In the genomic region with DNA sequence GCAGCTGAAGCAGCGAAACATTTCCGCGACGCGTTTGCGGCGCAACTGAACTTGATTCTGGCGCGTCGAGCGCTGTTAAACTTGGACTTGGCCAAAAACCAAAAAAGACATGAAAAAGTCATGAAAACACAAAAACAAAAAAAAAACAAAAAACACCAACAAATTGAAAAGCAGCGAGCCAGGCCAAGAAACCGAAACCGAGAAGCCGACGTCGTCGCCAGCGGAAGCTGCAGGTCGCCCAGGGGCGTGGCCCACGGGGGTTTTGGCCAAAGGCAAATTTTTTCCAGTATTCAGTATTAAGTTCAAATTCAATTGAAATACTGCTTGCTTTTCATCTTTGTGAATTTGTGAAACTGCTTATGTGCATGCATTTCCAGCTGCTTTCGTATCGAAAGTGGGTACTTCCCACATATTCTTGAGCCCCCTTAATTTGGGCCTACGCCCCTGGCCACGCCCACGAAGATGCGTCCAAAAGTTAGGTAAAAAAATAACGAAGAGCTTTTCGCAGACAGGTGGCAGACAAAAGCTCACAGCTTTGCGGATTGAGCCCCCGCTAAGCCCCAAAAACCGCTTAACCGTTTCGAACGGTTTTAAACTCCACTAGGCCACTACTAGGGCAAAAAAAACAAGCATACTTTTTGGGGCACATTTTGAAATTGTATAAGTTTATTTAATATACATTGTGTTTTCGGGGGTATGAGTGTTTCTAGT, we compare ENCODE assay signal across 1 fruit fly cellular context.
TF ChIP-seq lines count a peak whose summit lies in the region.

Gene CG3009 (minus strand): TSS at position 51 of the 711 bp plus-strand sequence.

TF ChIP-seq in whole organism, embryonic, 481 proteins besides CTCF, POLR2A, EP300 and RAD21 (continued from another document and continues in another):
- TF ChIP-seq Ada2b (GFP tag; IDR thresholded peaks at IDR 0.05; lab: Robert Waterston, UW): peak; percentile 98
- TF ChIP-seq CG14667 (GFP tag; IDR thresholded peaks at IDR 0.05; lab: Robert Waterston, UW): peak; percentile 95
- peak; percentile 94 for TF ChIP-seq phol (tag; optimal IDR thresholded peaks at IDR 0.05; lab: Kevin White, UChicago)
- peak; percentile 98 for TF ChIP-seq sob (GFP tag; IDR thresholded peaks at IDR 0.05; lab: Robert Waterston, UW)
- TF ChIP-seq Xrp1 (GFP tag; IDR thresholded peaks at IDR 0.05; lab: Robert Waterston, UW): peak; percentile 98
- peak; percentile 98 for TF ChIP-seq Xbp1 (GFP tag; optimal IDR thresholded peaks at IDR 0.05; lab: Kevin White, UChicago)
- peak; percentile 95 for TF ChIP-seq Abd-B (GFP tag; optimal IDR thresholded peaks at IDR 0.05; lab: Kevin White, UChicago)
- TF ChIP-seq CG4707 (GFP tag; optimal IDR thresholded peaks at IDR 0.05; lab: Kevin White, UChicago): peak; percentile 90
- TF ChIP-seq br (optimal IDR thresholded peaks at IDR 0.05; lab: Kevin White, UChicago): no peak
- peak; percentile 95 for TF ChIP-seq CG5245 (GFP tag; optimal IDR thresholded peaks at IDR 0.05; lab: Kevin White, UChicago)
- peak; percentile 94 for TF ChIP-seq MTF-1 (GFP tag; optimal IDR thresholded peaks at IDR 0.05; lab: Kevin White, UChicago; ENCODE audit: borderline replicate concordance)
- peak; percentile 98 to 99 for TF ChIP-seq dpn (GFP tag; optimal IDR thresholded peaks at IDR 0.05; lab: Kevin White, UChicago)
- peak; percentile 87 for TF ChIP-seq ab (GFP tag; optimal IDR thresholded peaks at IDR 0.05; lab: Kevin White, UChicago)
- TF ChIP-seq org-1 (GFP tag; optimal IDR thresholded peaks at IDR 0.05; lab: Kevin White, UChicago): peak; percentile 98
- TF ChIP-seq tll (GFP tag; optimal IDR thresholded peaks at IDR 0.05; lab: Kevin White, UChicago): peak in 1 of 2 experiments; percentile 5
- TF ChIP-seq Poxn (GFP tag; IDR thresholded peaks at IDR 0.05; lab: Robert Waterston, UW): peak; percentile 95
- TF ChIP-seq Ets97D (GFP tag; optimal IDR thresholded peaks at IDR 0.05; lab: Kevin White, UChicago): peak; percentile 93
- peak; percentile 97 for TF ChIP-seq Awh (GFP tag; IDR thresholded peaks at IDR 0.05; lab: Robert Waterston, UW)
- TF ChIP-seq CG33557 (GFP tag; optimal IDR thresholded peaks at IDR 0.05; lab: Kevin White, UChicago): peak; percentile 79
- peak; percentile 93 for TF ChIP-seq Ssrp (tag; optimal IDR thresholded peaks at IDR 0.05; lab: Kevin White, UChicago)
- TF ChIP-seq peb (GFP tag; IDR thresholded peaks at IDR 0.05; lab: Robert Waterston, UW): peak; percentile 98
- peak; percentile 98 for TF ChIP-seq CG14441 (GFP tag; IDR thresholded peaks at IDR 0.05; lab: Robert Waterston, UW)
- TF ChIP-seq grau (tag; optimal IDR thresholded peaks at IDR 0.05; lab: Kevin White, UChicago): peak; percentile 96
- TF ChIP-seq gsb (GFP tag; IDR thresholded peaks at IDR 0.05; lab: Robert Waterston, UW): peak; percentile 96
- peak; percentile 74 for TF ChIP-seq CG17912 (GFP tag; optimal IDR thresholded peaks at IDR 0.05; lab: Kevin White, UChicago)
- no peak for TF ChIP-seq Trl (optimal IDR thresholded peaks at IDR 0.05; lab: Kevin White, UChicago)
- TF ChIP-seq Trl (GFP tag; optimal IDR thresholded peaks at IDR 0.05; lab: Kevin White, UChicago): peak; percentile 99
- TF ChIP-seq Blimp-1 (GFP tag; optimal IDR thresholded peaks at IDR 0.05; lab: Kevin White, UChicago): peak; percentile 94
- TF ChIP-seq CG9932 (GFP tag; IDR thresholded peaks at IDR 0.05; lab: Robert Waterston, UW): peak; percentile 99
- TF ChIP-seq CG11695 (GFP tag; IDR thresholded peaks at IDR 0.05; lab: Robert Waterston, UW): peak; percentile 98
- TF ChIP-seq ham (GFP tag; IDR thresholded peaks at IDR 0.05; lab: Robert Waterston, UW): peak; percentile 96
- peak; percentile 93 for TF ChIP-seq CG12104 (GFP tag; optimal IDR thresholded peaks at IDR 0.05; lab: Kevin White, UChicago)
- peak; percentile 98 for TF ChIP-seq Dad (GFP tag; optimal IDR thresholded peaks at IDR 0.05; lab: Kevin White, UChicago)
- peak; percentile 97 for TF ChIP-seq CG4424 (GFP tag; optimal IDR thresholded peaks at IDR 0.05; lab: Kevin White, UChicago)
- peak; percentile 92 for TF ChIP-seq sens-2 (GFP tag; IDR thresholded peaks at IDR 0.05; lab: Robert Waterston, UW)
- TF ChIP-seq Rfx (GFP tag; IDR thresholded peaks at IDR 0.05; lab: Robert Waterston, UW): peak; percentile 99
- peak; percentile 97 for TF ChIP-seq rib (GFP tag; IDR thresholded peaks at IDR 0.05; lab: Robert Waterston, UW)
- TF ChIP-seq oc (tag; optimal IDR thresholded peaks at IDR 0.05; lab: Kevin White, UChicago): peak; percentile 95
- peak; percentile 97 for TF ChIP-seq CG1647 (GFP tag; optimal IDR thresholded peaks at IDR 0.05; lab: Kevin White, UChicago)
- peak in 1 of 3 experiments; percentile 51 for TF ChIP-seq Stat92E (GFP tag; optimal IDR thresholded peaks at IDR 0.05; lab: Kevin White, UChicago)
- no peak for TF ChIP-seq Doc3 (GFP tag; IDR thresholded peaks at IDR 0.05; lab: Robert Waterston, UW; ENCODE audit: partially characterized antibody)
- TF ChIP-seq CG10321 (GFP tag; IDR thresholded peaks at IDR 0.05; lab: Robert Waterston, UW): peak; percentile 82
- peak; percentile 97 for TF ChIP-seq Oli (tag; optimal IDR thresholded peaks at IDR 0.05; lab: Kevin White, UChicago)
- TF ChIP-seq kah (GFP tag; optimal IDR thresholded peaks at IDR 0.05; lab: Kevin White, UChicago): peak; percentile 94
- peak; percentile 96 for TF ChIP-seq cas (GFP tag; IDR thresholded peaks at IDR 0.05; lab: Robert Waterston, UW)
- peak; percentile 92 for TF ChIP-seq CG6254 (GFP tag; optimal IDR thresholded peaks at IDR 0.05; lab: Kevin White, UChicago)
- TF ChIP-seq her (GFP tag; optimal IDR thresholded peaks at IDR 0.05; lab: Kevin White, UChicago): peak; percentile 97
- peak; percentile 98 for TF ChIP-seq ci (GFP tag; IDR thresholded peaks at IDR 0.05; lab: Robert Waterston, UW)
- peak; percentile 97 for TF ChIP-seq pnt (GFP tag; optimal IDR thresholded peaks at IDR 0.05; lab: Kevin White, UChicago)
- TF ChIP-seq Nf-YA (GFP tag; IDR thresholded peaks at IDR 0.05; lab: Robert Waterston, UW): peak; percentile 95
- TF ChIP-seq CG34422 (GFP tag; IDR thresholded peaks at IDR 0.05; lab: Robert Waterston, UW): peak; percentile 98
- peak; percentile 97 for TF ChIP-seq E2f1 (GFP tag; IDR thresholded peaks at IDR 0.05; lab: Robert Waterston, UW)
- TF ChIP-seq Atf6 (GFP tag; IDR thresholded peaks at IDR 0.05; lab: Robert Waterston, UW): peak; percentile 98
- peak; percentile 85 for TF ChIP-seq CG10431 (GFP tag; optimal IDR thresholded peaks at IDR 0.05; lab: Kevin White, UChicago)
- no peak for TF ChIP-seq zen2 (GFP tag; IDR thresholded peaks at IDR 0.05; lab: Robert Waterston, UW; ENCODE audit: partially characterized antibody)
- TF ChIP-seq hb (GFP tag; IDR thresholded peaks at IDR 0.05; lab: Robert Waterston, UW; ENCODE audit: partially characterized antibody): no peak
- no peak for TF ChIP-seq inv (GFP tag; IDR thresholded peaks at IDR 0.05; lab: Robert Waterston, UW; ENCODE audit: partially characterized antibody)
- peak; percentile 98 for TF ChIP-seq seq (GFP tag; IDR thresholded peaks at IDR 0.05; lab: Robert Waterston, UW)
- TF ChIP-seq gem (tag; optimal IDR thresholded peaks at IDR 0.05; lab: Kevin White, UChicago): peak; percentile 98
- TF ChIP-seq CG8924 (tag; optimal IDR thresholded peaks at IDR 0.05; lab: Kevin White, UChicago): peak; percentile 97
- TF ChIP-seq CG8281 (tag; optimal IDR thresholded peaks at IDR 0.05; lab: Kevin White, UChicago): peak; percentile 88
- TF ChIP-seq CG9437 (GFP tag; optimal IDR thresholded peaks at IDR 0.05; lab: Kevin White, UChicago): peak; percentile 88
- TF ChIP-seq yki (optimal IDR thresholded peaks at IDR 0.05; lab: Kevin White, UChicago): no peak
- peak; percentile 96 for TF ChIP-seq crc (GFP tag; optimal IDR thresholded peaks at IDR 0.05; lab: Kevin White, UChicago)
- peak; percentile 77 for TF ChIP-seq ash1 (GFP tag; optimal IDR thresholded peaks at IDR 0.05; lab: Kevin White, UChicago)
- TF ChIP-seq H2.0 (GFP tag; IDR thresholded peaks at IDR 0.05; lab: Robert Waterston, UW): peak; percentile 96
- TF ChIP-seq dmrt99B (tag; optimal IDR thresholded peaks at IDR 0.05; lab: Kevin White, UChicago): peak; percentile 98
- peak; percentile 96 for TF ChIP-seq CG4282 (GFP tag; optimal IDR thresholded peaks at IDR 0.05; lab: Kevin White, UChicago)
- peak; percentile 96 for TF ChIP-seq CG6175 (GFP tag; IDR thresholded peaks at IDR 0.05; lab: Robert Waterston, UW)
- peak; percentile 92 for TF ChIP-seq dm (GFP tag; optimal IDR thresholded peaks at IDR 0.05; lab: Kevin White, UChicago)
- peak; percentile 94 for TF ChIP-seq slou (GFP tag; optimal IDR thresholded peaks at IDR 0.05; lab: Kevin White, UChicago)
- TF ChIP-seq CG2889 (GFP tag; IDR thresholded peaks at IDR 0.05; lab: Robert Waterston, UW): peak; percentile 95
- TF ChIP-seq CkIIα-i1 (GFP tag; IDR thresholded peaks at IDR 0.05; lab: Robert Waterston, UW): peak; percentile 90
- peak; percentile 98 for TF ChIP-seq CG30403 (GFP tag; optimal IDR thresholded peaks at IDR 0.05; lab: Kevin White, UChicago)
- TF ChIP-seq CoRest (tag; optimal IDR thresholded peaks at IDR 0.05; lab: Kevin White, UChicago): peak; percentile 97
- TF ChIP-seq CG2202 (tag; optimal IDR thresholded peaks at IDR 0.05; lab: Kevin White, UChicago): peak; percentile 82
- peak; percentile 89 for TF ChIP-seq CG8765 (GFP tag; IDR thresholded peaks at IDR 0.05; lab: Robert Waterston, UW)
- TF ChIP-seq Eip74EF (GFP tag; optimal IDR thresholded peaks at IDR 0.05; lab: Kevin White, UChicago): peak in 1 of 2 experiments; percentile 97
- TF ChIP-seq ftz-f1 (GFP tag; optimal IDR thresholded peaks at IDR 0.05; lab: Kevin White, UChicago): peak; percentile 93
- TF ChIP-seq mam (GFP tag; optimal IDR thresholded peaks at IDR 0.05; lab: Kevin White, UChicago): peak; percentile 98
- TF ChIP-seq Taf1 (GFP tag; IDR thresholded peaks at IDR 0.05; lab: Robert Waterston, UW): peak; percentile 95
- TF ChIP-seq Dip3 (GFP tag; optimal IDR thresholded peaks at IDR 0.05; lab: Kevin White, UChicago): peak; percentile 98
- peak; percentile 77 for TF ChIP-seq z (GFP tag; IDR thresholded peaks at IDR 0.05; lab: Robert Waterston, UW)
- peak; percentile 36; the same call in 1 of the 3 replicates for TF ChIP-seq HLH4C (GFP tag; IDR thresholded peaks at IDR 0.05; lab: Robert Waterston, UW; ENCODE audit: partially characterized antibody)
- peak; percentile 95 for TF ChIP-seq tap (tag; optimal IDR thresholded peaks at IDR 0.05; lab: Kevin White, UChicago)
- TF ChIP-seq CG17385 (GFP tag; optimal IDR thresholded peaks at IDR 0.05; lab: Kevin White, UChicago): peak; percentile 94
- TF ChIP-seq gce (GFP tag; IDR thresholded peaks at IDR 0.05; lab: Robert Waterston, UW): peak; percentile 95
- TF ChIP-seq ewg (GFP tag; optimal IDR thresholded peaks at IDR 0.05; lab: Kevin White, UChicago): peak; percentile 94
- TF ChIP-seq CG2129 (GFP tag; IDR thresholded peaks at IDR 0.05; lab: Robert Waterston, UW; ENCODE audit: partially characterized antibody): no peak
- TF ChIP-seq luna (GFP tag; optimal IDR thresholded peaks at IDR 0.05; lab: Kevin White, UChicago): peak; percentile 95
- peak; percentile 97 for TF ChIP-seq Sox102F (GFP tag; optimal IDR thresholded peaks at IDR 0.05; lab: Kevin White, UChicago)
- peak; percentile 94 for TF ChIP-seq ara (GFP tag; IDR thresholded peaks at IDR 0.05; lab: Robert Waterston, UW)
- TF ChIP-seq Hmx (GFP tag; optimal IDR thresholded peaks at IDR 0.05; lab: Kevin White, UChicago): peak; percentile 89
- TF ChIP-seq row (GFP tag; IDR thresholded peaks at IDR 0.05; lab: Robert Waterston, UW): peak; percentile 99
- no peak for TF ChIP-seq CG14860 (GFP tag; IDR thresholded peaks at IDR 0.05; lab: Robert Waterston, UW; ENCODE audit: partially characterized antibody)
- peak; percentile 97 for TF ChIP-seq repo (GFP tag; optimal IDR thresholded peaks at IDR 0.05; lab: Kevin White, UChicago)
- peak; percentile 95 for TF ChIP-seq CG4730 (GFP tag; IDR thresholded peaks at IDR 0.05; lab: Robert Waterston, UW)
- TF ChIP-seq Spps (tag; optimal IDR thresholded peaks at IDR 0.05; lab: Kevin White, UChicago): peak; percentile 77
- no peak for TF ChIP-seq Kr (GFP tag; optimal IDR thresholded peaks at IDR 0.05; lab: Kevin White, UChicago)
- peak; percentile 89 for TF ChIP-seq CG5180 (GFP tag; optimal IDR thresholded peaks at IDR 0.05; lab: Kevin White, UChicago)
- peak; percentile 98 for TF ChIP-seq CG8944 (GFP tag; optimal IDR thresholded peaks at IDR 0.05; lab: Kevin White, UChicago)
- TF ChIP-seq fd96Cb (tag; optimal IDR thresholded peaks at IDR 0.05; lab: Kevin White, UChicago): peak; percentile 95
- peak; percentile 98 for TF ChIP-seq CG15269 (tag; optimal IDR thresholded peaks at IDR 0.05; lab: Kevin White, UChicago)
- TF ChIP-seq al (GFP tag; IDR thresholded peaks at IDR 0.05; lab: Robert Waterston, UW): peak; percentile 97
- peak; percentile 29; the same call in 1 of the 2 replicates for TF ChIP-seq Bgb (GFP tag; IDR thresholded peaks at IDR 0.05; lab: Robert Waterston, UW; ENCODE audit: partially characterized antibody)
- peak; percentile 96 for TF ChIP-seq Hr3 (GFP tag; optimal IDR thresholded peaks at IDR 0.05; lab: Kevin White, UChicago)
- TF ChIP-seq CG11723 (GFP tag; optimal IDR thresholded peaks at IDR 0.05; lab: Kevin White, UChicago): peak; percentile 96
- peak; percentile 94 for TF ChIP-seq CG4404 (GFP tag; IDR thresholded peaks at IDR 0.05; lab: Robert Waterston, UW)
- TF ChIP-seq CG10959 (GFP tag; IDR thresholded peaks at IDR 0.05; lab: Robert Waterston, UW): peak; percentile 83
- peak; percentile 87 for TF ChIP-seq pita (GFP tag; optimal IDR thresholded peaks at IDR 0.05; lab: Kevin White, UChicago)
- no peak for TF ChIP-seq sc (optimal IDR thresholded peaks at IDR 0.05; lab: Kevin White, UChicago)
- TF ChIP-seq sc (GFP tag; optimal IDR thresholded peaks at IDR 0.05; lab: Kevin White, UChicago): peak; percentile 89
- peak; percentile 97 for TF ChIP-seq CG9817 (tag; optimal IDR thresholded peaks at IDR 0.05; lab: Kevin White, UChicago)
- TF ChIP-seq CG1602 (GFP tag; optimal IDR thresholded peaks at IDR 0.05; lab: Kevin White, UChicago): peak; percentile 94
- TF ChIP-seq usp (GFP tag; optimal IDR thresholded peaks at IDR 0.05; lab: Kevin White, UChicago): no peak
- peak; percentile 99 for TF ChIP-seq Ets65A (GFP tag; lab: Kevin White, UChicago)
- peak; percentile 99 for TF ChIP-seq sens (GFP tag; lab: Kevin White, UChicago)
- peak; percentile 97 for TF ChIP-seq stc (GFP tag; IDR thresholded peaks at IDR 0.05; lab: Robert Waterston, UW)
- TF ChIP-seq unpg (GFP tag; optimal IDR thresholded peaks at IDR 0.05; lab: Kevin White, UChicago): peak; percentile 97
- TF ChIP-seq tx (GFP tag; optimal IDR thresholded peaks at IDR 0.05; lab: Kevin White, UChicago): peak; percentile 98
- TF ChIP-seq Mad (GFP tag; optimal IDR thresholded peaks at IDR 0.05; lab: Kevin White, UChicago): peak; percentile 98
- peak; percentile 98 for TF ChIP-seq ranshi (GFP tag; IDR thresholded peaks at IDR 0.05; lab: Robert Waterston, UW)
- TF ChIP-seq Dbx (GFP tag; IDR thresholded peaks at IDR 0.05; lab: Robert Waterston, UW): peak; percentile 98
